Fruit fly (Drosophila melanogaster) whole organism, prepupa: ENCODE data around the gene CG4456.

ENCODE experiments used
- CG10631 ChIP-seq: fragments of 200-800 bp; sonication (Bioruptor generic); optimal IDR thresholded peaks from 2 replicates; lab custom pipeline; 2016; ENCODE audit warnings: missing biosample characterization, missing genetic modification characterization
- CG10669 ChIP-seq: fragments of 200-800 bp; sonication (Bioruptor generic); optimal IDR thresholded peaks from 3 replicates; lab custom pipeline; 2018; ENCODE audit warnings: missing biosample characterization, mild to moderate bottlenecking, missing genetic modification characterization, moderate library complexity
- CG11902 ChIP-seq: fragments of 200-800 bp; sonication (Bioruptor generic); optimal IDR thresholded peaks from 3 replicates; lab custom pipeline; 2016; ENCODE audit warnings: missing biosample characterization, missing genetic modification characterization
- CG15336 ChIP-seq: fragments of 200-800 bp; sonication (Bioruptor generic); IDR thresholded peaks from 2 replicates; pipeline ENCODE4 v1.3.6; 2022; ENCODE audit warnings: missing biosample characterization, missing genetic modification characterization
- CG1621 ChIP-seq: fragments of 200-800 bp; sonication (Bioruptor generic); optimal IDR thresholded peaks from 3 replicates; lab custom pipeline; 2018; ENCODE audit warnings: missing biosample characterization, mild to moderate bottlenecking, missing genetic modification characterization
- CG16779 ChIP-seq: fragments of 200-800 bp; sonication (Bioruptor generic); optimal IDR thresholded peaks from 3 replicates; lab custom pipeline; 2017; ENCODE audit warnings: missing biosample characterization, mild to moderate bottlenecking, missing genetic modification characterization
- CG31627 ChIP-seq: fragments of 200-800 bp; sonication (Bioruptor generic); optimal IDR thresholded peaks from 3 replicates; lab custom pipeline; 2016; ENCODE audit warnings: missing biosample characterization, missing genetic modification characterization
- CG3919 ChIP-seq: fragments of 200-800 bp; sonication (Bioruptor generic); optimal IDR thresholded peaks from 3 replicates; lab custom pipeline; 2016; ENCODE audit warnings: missing biosample characterization, missing genetic modification characterization
- CG6792 ChIP-seq: fragments of 200-800 bp; sonication (Bioruptor generic); optimal IDR thresholded peaks from 3 replicates; lab custom pipeline; 2016; ENCODE audit warnings: missing biosample characterization, missing genetic modification characterization
- CG6808 ChIP-seq: fragments of 200-800 bp; sonication (Bioruptor generic); optimal IDR thresholded peaks from 3 replicates; lab custom pipeline; 2017; ENCODE audit warnings: missing biosample characterization, missing genetic modification characterization, mild to moderate bottlenecking, moderate library complexity, missing genetic modification reagents
- CG6854 ChIP-seq: fragments of 200-800 bp; sonication (Bioruptor generic); optimal IDR thresholded peaks from 2 replicates; lab custom pipeline; 2017; ENCODE audit warnings: missing biosample characterization, mild to moderate bottlenecking, missing genetic modification characterization
- CG7368 ChIP-seq: fragments of 200-800 bp; sonication (Bioruptor generic); optimal IDR thresholded peaks from 3 replicates; lab custom pipeline; 2016; ENCODE audit warnings: missing biosample characterization, missing genetic modification characterization
- CG8119 ChIP-seq: fragments of 200-800 bp; sonication (Bioruptor generic); IDR thresholded peaks from 3 replicates; pipeline ENCODE4 v1.3.6; 2022; ENCODE audit warnings: missing biosample characterization, missing genetic modification characterization
- CG8319 ChIP-seq: fragments of 200-800 bp; sonication (Bioruptor generic); optimal IDR thresholded peaks from 3 replicates; lab custom pipeline; 2016; ENCODE audit warnings: missing biosample characterization, missing genetic modification characterization
- CG8632 ChIP-seq: fragments of 200-800 bp; sonication (Bioruptor generic); optimal IDR thresholded peaks from 3 replicates; lab custom pipeline; 2016; ENCODE audit warnings: missing biosample characterization, missing genetic modification characterization
- CG9139 ChIP-seq: fragments of 200-800 bp; sonication (Bioruptor generic); optimal IDR thresholded peaks from 3 replicates; lab custom pipeline; 2017; ENCODE audit warnings: missing biosample characterization, mild to moderate bottlenecking, missing genetic modification characterization
- Eip75B ChIP-seq: fragments of 200-800 bp; sonication (Bioruptor generic); optimal IDR thresholded peaks from 3 replicates; lab custom pipeline; 2016; ENCODE audit warnings: missing biosample characterization, missing genetic modification characterization
- Eip78C ChIP-seq: fragments of 200-800 bp; sonication (Bioruptor generic); peaks from one replicate; lab custom pipeline; 2016; ENCODE audit warnings: missing biosample characterization, missing genetic modification characterization
- Eip93F ChIP-seq: fragments of 200-800 bp; sonication (Bioruptor generic); optimal IDR thresholded peaks from 2 replicates; lab custom pipeline; 2016; ENCODE audit warnings: missing biosample characterization, mild to moderate bottlenecking, missing genetic modification characterization
- Ets21C ChIP-seq: fragments of 200-800 bp; sonication (Bioruptor generic); optimal IDR thresholded peaks from 3 replicates; lab custom pipeline; 2016; ENCODE audit warnings: missing biosample characterization, missing genetic modification characterization
- Ets96B ChIP-seq: fragments of 200-800 bp; optimal IDR thresholded peaks from 2 replicates; lab custom pipeline; 2019; ENCODE audit warnings: missing biosample characterization, mild to moderate bottlenecking, missing genetic modification characterization, moderate library complexity
- Hr39 ChIP-seq: fragments of 200-800 bp; sonication (Bioruptor generic); optimal IDR thresholded peaks from 2 replicates; lab custom pipeline; 2016; ENCODE audit warnings: missing biosample characterization, missing genetic modification characterization
- Hr4 ChIP-seq: fragments of 200-800 bp; sonication (Bioruptor generic); optimal IDR thresholded peaks from 3 replicates; lab custom pipeline; 2016; ENCODE audit warnings: missing biosample characterization, missing genetic modification characterization
- Lpt ChIP-seq: fragments of 200-800 bp; sonication (Bioruptor generic); optimal IDR thresholded peaks from 3 replicates; lab custom pipeline; 2016; ENCODE audit warnings: missing biosample characterization, missing genetic modification characterization
- OdsH ChIP-seq: fragments of 200-800 bp; sonication (Bioruptor generic); optimal IDR thresholded peaks from 3 replicates; lab custom pipeline; 2016; ENCODE audit warnings: missing biosample characterization, missing genetic modification characterization
- Smox ChIP-seq: fragments of 200-800 bp; sonication (Bioruptor generic); optimal IDR thresholded peaks from 3 replicates; lab custom pipeline; 2016; ENCODE audit warnings: missing biosample characterization, missing genetic modification characterization
- Sox102F ChIP-seq: fragments of 200-800 bp; sonication (Bioruptor generic); optimal IDR thresholded peaks from 2 replicates; lab custom pipeline; 2016; ENCODE audit warnings: missing biosample characterization, mild to moderate bottlenecking, missing genetic modification characterization
- Sox14 ChIP-seq: fragments of 200-800 bp; sonication (Bioruptor generic); optimal IDR thresholded peaks from 3 replicates; lab custom pipeline; 2016; ENCODE audit warnings: missing biosample characterization, missing genetic modification characterization
- achi ChIP-seq: fragments of 200-800 bp; sonication (Bioruptor generic); optimal IDR thresholded peaks from 3 replicates; lab custom pipeline; 2016; ENCODE audit warnings: missing biosample characterization, missing genetic modification characterization
- dac ChIP-seq: fragments of 200-800 bp; sonication (Bioruptor generic); optimal IDR thresholded peaks from 2 replicates; lab custom pipeline; 2017; ENCODE audit warnings: missing biosample characterization, mild to moderate bottlenecking, missing genetic modification characterization
- dsx ChIP-seq: fragments of 200-800 bp; optimal IDR thresholded peaks from 3 replicates; lab custom pipeline; 2019; ENCODE audit warnings: missing biosample characterization, mild to moderate bottlenecking, missing genetic modification characterization, moderate library complexity; ENCODE audit not compliant: poor library complexity, severe bottlenecking
- eg ChIP-seq: fragments of 200-800 bp; sonication (Bioruptor generic); IDR thresholded peaks from 3 replicates; pipeline ENCODE4 v1.3.6; 2022; ENCODE audit warnings: missing biosample characterization, missing genetic modification characterization
- esn ChIP-seq: fragments of 200-800 bp; sonication (Bioruptor generic); optimal IDR thresholded peaks from 2 replicates; lab custom pipeline; 2016; ENCODE audit warnings: missing biosample characterization, mild to moderate bottlenecking, missing genetic modification characterization, moderate library complexity
- fd59A ChIP-seq: fragments of 200-800 bp; sonication (Bioruptor generic); optimal IDR thresholded peaks from 2 replicates; lab custom pipeline; 2017; ENCODE audit warnings: missing biosample characterization, mild to moderate bottlenecking, missing genetic modification characterization, missing genetic modification reagents
- fd85E ChIP-seq: fragments of 200-800 bp; sonication (Bioruptor generic); optimal IDR thresholded peaks from 3 replicates; lab custom pipeline; 2016; ENCODE audit warnings: missing biosample characterization, missing genetic modification characterization
- fkh ChIP-seq: fragments of 200-800 bp; sonication (Bioruptor generic); optimal IDR thresholded peaks from 3 replicates; lab custom pipeline; 2017; ENCODE audit warnings: missing biosample characterization, mild to moderate bottlenecking, missing genetic modification characterization, moderate library complexity
- net ChIP-seq: fragments of 200-800 bp; sonication (Bioruptor generic); optimal IDR thresholded peaks from 3 replicates; lab custom pipeline; 2016; ENCODE audit warnings: missing biosample characterization, missing genetic modification characterization
- pdm3 ChIP-seq: fragments of 200-800 bp; sonication (Bioruptor generic); optimal IDR thresholded peaks from 3 replicates; lab custom pipeline; 2016; ENCODE audit warnings: missing biosample characterization, missing genetic modification characterization
- salr ChIP-seq, 2 experiments: fragments of 200-800 bp; sonication (Bioruptor generic); optimal IDR thresholded peaks; 3 replicates each; lab custom pipeline; 2016 to 2018; ENCODE audit warnings: missing biosample characterization in 2 of 2, missing genetic modification characterization in 2 of 2, mild to moderate bottlenecking in 1 of 2
- ss ChIP-seq, 2 experiments: fragments of 200-800 bp; sonication (Bioruptor generic); optimal IDR thresholded peaks; 2 replicates in 1 of 2; 3 replicates in 1 of 2; lab custom pipeline; 2017 to 2018; ENCODE audit warnings: mild to moderate bottlenecking in 2 of 2, missing biosample characterization in 2 of 2, missing genetic modification characterization in 2 of 2, moderate library complexity in 1 of 2
- topi ChIP-seq: fragments of 200-800 bp; sonication (Bioruptor generic); optimal IDR thresholded peaks from 3 replicates; lab custom pipeline; 2016; ENCODE audit warnings: missing biosample characterization, missing genetic modification characterization
- vri ChIP-seq: fragments of 200-800 bp; sonication (Bioruptor generic); optimal IDR thresholded peaks from 3 replicates; lab custom pipeline; 2016; ENCODE audit warnings: missing biosample characterization, mild to moderate bottlenecking, missing genetic modification characterization

CG4456 gene

dm6 chr3L:9377198-9378035 lies 4.9 kb downstream of the CG4456 start, which contains the start of gene Hsp26 (continued):
- TF ChIP-seq CG11902 (peak; percentile 68), Lpt (peak; percentile 91), CG15336 (peak; percentile 98), fd59A (GFP tag; lab: Kevin White, UChicago) (peak; percentile 71), CG9139 (peak; percentile 57), Smox (GFP tag; lab: Kevin White, UChicago) (peak; percentile 94), fd85E (peak; percentile 88), OdsH (GFP tag; lab: Kevin White, UChicago) (peak; percentile 96), CG10631 (GFP tag; lab: Kevin White, UChicago) (peak; percentile 95), dac (GFP tag; lab: Kevin White, UChicago) (peak; percentile 55), Ets96B (peak; percentile 91), ss (GFP tag; optimal IDR thresholded peaks at IDR 0.05; lab: Kevin White, UChicago) (peak; percentile 60 to 83), salr (GFP tag; optimal IDR thresholded peaks at IDR 0.05; lab: Kevin White, UChicago) (peak; percentile 74 to 90), CG16779 (tag; lab: Kevin White, UChicago) (peak; percentile 87), CG1621 (tag; lab: Kevin White, UChicago) (peak; percentile 72), net (peak; percentile 96), topi (GFP tag; lab: Kevin White, UChicago) (peak; percentile 94), CG8119 (peak; percentile 94), eg (GFP tag; lab: Robert Waterston, UW) (peak; percentile 95), Eip93F (GFP tag; lab: Kevin White, UChicago) (peak; percentile 70), Sox14 (GFP tag; lab: Kevin White, UChicago) (peak; percentile 95), pdm3 (GFP tag; lab: Kevin White, UChicago) (peak; percentile 95), esn (GFP tag; lab: Kevin White, UChicago) (peak; percentile 97), CG6808 (GFP tag; lab: Kevin White, UChicago) (peak; percentile 89), CG6792 (GFP tag; lab: Kevin White, UChicago) (peak; percentile 96), Hr39 (GFP tag; lab: Kevin White, UChicago) (peak; percentile 89), achi (GFP tag; lab: Kevin White, UChicago) (peak; percentile 93), CG10669 (GFP tag; lab: Kevin White, UChicago) (peak; percentile 80), Eip75B (peak; percentile 97), Hr4 (GFP tag; lab: Kevin White, UChicago) (peak; percentile 96), Eip78C (GFP tag; lab: Kevin White, UChicago) (peak; percentile 98), dsx (GFP tag; lab: Kevin White, UChicago) (peak; percentile 82), CG7368 (peak; percentile 84), Sox102F (GFP tag; lab: Kevin White, UChicago) (peak; percentile 94), Ets21C (GFP tag; lab: Kevin White, UChicago) (peak; percentile 87), fkh (GFP tag; lab: Kevin White, UChicago) (peak; percentile 31), CG8319 (GFP tag; lab: Kevin White, UChicago) (peak; percentile 78), vri (GFP tag; lab: Kevin White, UChicago) (peak; percentile 94), CG31627 (GFP tag; lab: Kevin White, UChicago) (peak; percentile 90), CG6854 (peak; percentile 80), CG8632 (GFP tag; lab: Kevin White, UChicago) (peak; percentile 95), CG3919 (GFP tag; lab: Kevin White, UChicago) (peak; percentile 94)
